Fruit fly (Drosophila melanogaster) whole organism, embryonic: ENCODE results near the gene CG13311.
A peak's percentile ranks its signal among the peaks of the same experiment; 100 is the strongest.

Experiments
- Aef1 ChIP-seq: fragments of 200-800 bp; sonication (Bioruptor generic); IDR thresholded peaks from 3 replicates; pipeline ENCODE4 v1.3.6; 2022; ENCODE audit warnings: missing biosample characterization, missing genetic modification characterization
- Blimp-1 ChIP-seq: fragments of 200-800 bp; sonication (Bioruptor generic); optimal IDR thresholded peaks from 3 replicates; lab custom pipeline; 2018; ENCODE audit warnings: missing biosample characterization, missing genetic modification characterization, mild to moderate bottlenecking, moderate library complexity, missing genetic modification reagents
- CG10209 ChIP-seq: fragments of 200-800 bp; sonication (Bioruptor generic); optimal IDR thresholded peaks from 3 replicates; lab custom pipeline; 2017; ENCODE audit warnings: missing biosample characterization, mild to moderate bottlenecking, missing genetic modification characterization, missing genetic modification reagents
- CG10462 ChIP-seq: fragments of 200-800 bp; sonication (Bioruptor generic); optimal IDR thresholded peaks from 2 replicates; lab custom pipeline; 2016; ENCODE audit warnings: missing biosample characterization, missing genetic modification characterization
- CG11723 ChIP-seq: fragments of 200-800 bp; sonication (Bioruptor generic); optimal IDR thresholded peaks from 2 replicates; lab custom pipeline; 2017; ENCODE audit warnings: missing biosample characterization, mild to moderate bottlenecking, missing genetic modification characterization
- CG12236 ChIP-seq: fragments of 200-800 bp; sonication (Bioruptor generic); optimal IDR thresholded peaks from 2 replicates; lab custom pipeline; 2016; ENCODE audit warnings: missing biosample characterization, missing genetic modification characterization
- CG12744 ChIP-seq: fragments of 200-800 bp; sonication (Bioruptor generic); optimal IDR thresholded peaks from 2 replicates; lab custom pipeline; 2016; ENCODE audit warnings: missing biosample characterization, missing genetic modification characterization
- CG13775 ChIP-seq: fragments of 200-800 bp; sonication (Bioruptor generic); optimal IDR thresholded peaks from 3 replicates; lab custom pipeline; 2017; ENCODE audit warnings: missing biosample characterization, mild to moderate bottlenecking, missing genetic modification characterization
- CG17359 ChIP-seq: fragments of 200-800 bp; sonication (Bioruptor generic); optimal IDR thresholded peaks from 3 replicates; lab custom pipeline; 2018; ENCODE audit warnings: missing biosample characterization, mild to moderate bottlenecking, missing genetic modification characterization, moderate library complexity
- CG18619 ChIP-seq: fragments of 200-800 bp; sonication (Bioruptor generic); optimal IDR thresholded peaks from 3 replicates; lab custom pipeline; 2017; ENCODE audit warnings: missing biosample characterization, mild to moderate bottlenecking, missing genetic modification characterization
- CG4282 ChIP-seq: fragments of 200-800 bp; sonication (Bioruptor generic); optimal IDR thresholded peaks from 2 replicates; lab custom pipeline; 2016; ENCODE audit warnings: missing biosample characterization, missing genetic modification characterization
- CG4730 ChIP-seq: fragments of 200-800 bp; sonication (Bioruptor generic); IDR thresholded peaks from 2 replicates; pipeline ENCODE4 v1.3.6; 2022; ENCODE audit warnings: missing biosample characterization, missing genetic modification characterization
- CG6689 ChIP-seq: fragments of 200-800 bp; sonication (Bioruptor generic); IDR thresholded peaks from 2 replicates; pipeline ENCODE4 v1.3.6; 2022; ENCODE audit warnings: missing biosample characterization, missing genetic modification characterization
- CG7987 ChIP-seq: fragments of 200-800 bp; sonication (Bioruptor generic); optimal IDR thresholded peaks from 2 replicates; lab custom pipeline; 2018; ENCODE audit warnings: missing biosample characterization, mild to moderate bottlenecking, missing genetic modification characterization, moderate library complexity
- CG8290 ChIP-seq, 3 experiments: fragments of 200-800 bp; sonication (Bioruptor generic); optimal IDR thresholded peaks; 2 replicates each; lab custom pipeline; 2016 to 2019; ENCODE audit warnings: missing biosample characterization in 3 of 3, missing genetic modification characterization in 3 of 3, mild to moderate bottlenecking in 2 of 3, moderate library complexity in 1 of 3
- CG8924 ChIP-seq: fragments of 200-800 bp; optimal IDR thresholded peaks from 3 replicates; lab custom pipeline; 2019; ENCODE audit warnings: missing biosample characterization, mild to moderate bottlenecking, missing genetic modification characterization, moderate library complexity
- CG8944 ChIP-seq: fragments of 200-800 bp; sonication (Bioruptor generic); optimal IDR thresholded peaks from 3 replicates; lab custom pipeline; 2016; ENCODE audit warnings: missing biosample characterization, missing genetic modification characterization
- CG9215 ChIP-seq: fragments of 200-800 bp; sonication (Bioruptor generic); IDR thresholded peaks from 2 replicates; pipeline ENCODE4 v1.3.6; 2022; ENCODE audit warnings: missing biosample characterization, missing genetic modification characterization
- Drgx ChIP-seq: fragments of 200-800 bp; sonication (Bioruptor generic); IDR thresholded peaks from 2 replicates; pipeline ENCODE4 v1.3.6; 2022; ENCODE audit warnings: missing biosample characterization, missing genetic modification characterization
- E2f1 ChIP-seq: fragments of 200-800 bp; sonication (Bioruptor generic); IDR thresholded peaks from 2 replicates; pipeline ENCODE4 v1.3.6; 2022; ENCODE audit warnings: missing biosample characterization, missing genetic modification characterization
- HLH3B ChIP-seq: fragments of 200-800 bp; sonication (Bioruptor generic); IDR thresholded peaks from 2 replicates; pipeline ENCODE4 v1.3.6; 2022; ENCODE audit warnings: missing biosample characterization, missing genetic modification characterization
- Hmr ChIP-seq: fragments of 200-800 bp; sonication (Bioruptor generic); optimal IDR thresholded peaks from 3 replicates; lab custom pipeline; 2017; ENCODE audit warnings: mild to moderate bottlenecking, missing biosample characterization, missing genetic modification reagents, missing genetic modification characterization
- Kr ChIP-seq: fragments of 200-800 bp; sonication (Bioruptor generic); optimal IDR thresholded peaks from 2 replicates; lab custom pipeline; 2017; ENCODE audit warnings: missing biosample characterization, mild to moderate bottlenecking, missing genetic modification characterization
- Lim3 ChIP-seq: fragments of 200-800 bp; sonication (Bioruptor generic); IDR thresholded peaks from 2 replicates; pipeline ENCODE4 v1.3.6; 2022; ENCODE audit warnings: missing biosample characterization, missing genetic modification characterization
- Med ChIP-seq: fragments of 200-800 bp; sonication (Bioruptor generic); peaks from one replicate; lab custom pipeline; 2016; ENCODE audit warnings: missing biosample characterization, missing genetic modification characterization, mild to moderate bottlenecking, inconsistent platforms, moderate library complexity
- NfI ChIP-seq: fragments of 200-800 bp; sonication (Bioruptor generic); optimal IDR thresholded peaks from 3 replicates; lab custom pipeline; 2018; ENCODE audit warnings: missing biosample characterization, mild to moderate bottlenecking, missing genetic modification characterization, moderate library complexity
- Rfx ChIP-seq: fragments of 200-800 bp; sonication (Bioruptor generic); IDR thresholded peaks from 2 replicates; pipeline ENCODE4 v1.3.6; 2022; ENCODE audit warnings: missing biosample characterization, missing genetic modification characterization
- bsh ChIP-seq, 2 experiments: fragments of 200-800 bp; sonication (Bioruptor generic); optimal IDR thresholded peaks; 2 replicates each; lab custom pipeline; 2017 to 2018; ENCODE audit warnings: mild to moderate bottlenecking in 2 of 2, missing biosample characterization in 2 of 2, missing genetic modification characterization in 2 of 2, moderate library complexity in 1 of 2
- chinmo ChIP-seq: fragments of 200-800 bp; sonication (Bioruptor generic); IDR thresholded peaks from 4 replicates; pipeline ENCODE4 v1.3.6; 2022; ENCODE audit warnings: missing biosample characterization, missing genetic modification characterization; ENCODE audit not compliant: partially characterized antibody
- crc ChIP-seq: fragments of 200-800 bp; sonication (Bioruptor generic); optimal IDR thresholded peaks from 2 replicates; lab custom pipeline; 2016; ENCODE audit warnings: missing biosample characterization, missing genetic modification characterization
- en ChIP-seq: fragments of 200-800 bp; sonication (Bioruptor generic); optimal IDR thresholded peaks from 2 replicates; lab custom pipeline; 2016; ENCODE audit warnings: missing biosample characterization, missing genetic modification characterization
- eyg ChIP-seq: fragments of 200-800 bp; sonication (Bioruptor generic); optimal IDR thresholded peaks from 3 replicates; lab custom pipeline; 2016; ENCODE audit warnings: missing biosample characterization, missing genetic modification characterization
- ftz-f1 ChIP-seq: fragments of 200-800 bp; sonication (Bioruptor generic); optimal IDR thresholded peaks from 2 replicates; lab custom pipeline; 2016; ENCODE audit warnings: missing biosample characterization, missing genetic modification characterization
- h ChIP-seq: fragments of >200 bp; optimal IDR thresholded peaks from 2 replicates; lab custom pipeline; 2017
- jing ChIP-seq: fragments of 200-800 bp; sonication (Bioruptor generic); optimal IDR thresholded peaks from 2 replicates; lab custom pipeline; 2018; ENCODE audit warnings: missing biosample characterization, mild to moderate bottlenecking, missing genetic modification characterization
- kay ChIP-seq: fragments of 200-800 bp; sonication (Bioruptor generic); optimal IDR thresholded peaks from 2 replicates; lab custom pipeline; 2016; ENCODE audit warnings: missing biosample characterization, missing genetic modification characterization
- nom ChIP-seq: fragments of 200-800 bp; sonication (Bioruptor generic); optimal IDR thresholded peaks from 2 replicates; lab custom pipeline; 2017; ENCODE audit warnings: missing biosample characterization, missing genetic modification characterization, mild to moderate bottlenecking, moderate library complexity, missing genetic modification reagents
- oc ChIP-seq: fragments of 200-800 bp; sonication (Bioruptor generic); optimal IDR thresholded peaks from 2 replicates; lab custom pipeline; 2018; ENCODE audit warnings: missing biosample characterization, mild to moderate bottlenecking, missing genetic modification characterization, moderate library complexity
- ranshi ChIP-seq: fragments of 200-800 bp; sonication (Bioruptor generic); IDR thresholded peaks from 2 replicates; pipeline ENCODE4 v1.3.6; 2022; ENCODE audit warnings: missing biosample characterization, missing genetic modification characterization
- repo ChIP-seq: fragments of 200-800 bp; sonication (Bioruptor generic); optimal IDR thresholded peaks from 2 replicates; lab custom pipeline; 2016; ENCODE audit warnings: missing biosample characterization, missing genetic modification characterization
- sens ChIP-seq: fragments of 200-800 bp; sonication (Bioruptor generic); peaks from one replicate; lab custom pipeline; 2016; ENCODE audit warnings: missing biosample characterization, missing genetic modification characterization
- ssp ChIP-seq: fragments of 200-800 bp; sonication (Bioruptor generic); IDR thresholded peaks from 2 replicates; pipeline ENCODE4 v1.3.6; 2022; ENCODE audit warnings: missing biosample characterization, missing genetic modification characterization
- vvl ChIP-seq: fragments of 200-800 bp; sonication (Bioruptor generic); IDR thresholded peaks from 2 replicates; pipeline ENCODE4 v1.3.6; 2022; ENCODE audit warnings: missing biosample characterization, missing genetic modification characterization

CG13311 gene

DNA sequence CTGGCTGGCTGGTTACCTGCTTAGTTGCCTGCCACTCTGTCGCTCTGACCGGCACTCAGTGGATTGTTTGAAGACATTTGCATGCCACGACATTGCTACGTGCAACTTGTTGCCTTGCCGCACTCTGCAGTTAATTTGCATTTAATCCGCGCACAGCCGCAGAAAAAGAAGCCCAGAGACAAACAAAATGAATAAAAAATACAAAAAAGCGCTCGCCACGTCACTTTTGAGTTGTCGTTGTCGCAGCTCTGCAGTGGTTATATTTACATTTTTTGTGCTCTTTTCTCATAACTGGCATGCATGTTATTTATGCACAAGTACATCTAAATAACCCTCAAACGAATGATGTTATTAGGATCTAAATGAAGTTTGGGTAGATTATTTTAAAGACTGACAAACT is 18.7 kb downstream of the CG13311 start:
- TF ChIP-seq nom = peak; percentile 5
- TF ChIP-seq ssp (GFP tag; lab: Robert Waterston, UW) = no peak
- 0 out of 2 replicates have a peak, but pooled peaks have one; percentile 16 for TF ChIP-seq Drgx
- peak in 1 of 2 experiments; percentile 24 for TF ChIP-seq bsh (GFP tag; optimal IDR thresholded peaks at IDR 0.05; lab: Kevin White, UChicago)

DNA sequence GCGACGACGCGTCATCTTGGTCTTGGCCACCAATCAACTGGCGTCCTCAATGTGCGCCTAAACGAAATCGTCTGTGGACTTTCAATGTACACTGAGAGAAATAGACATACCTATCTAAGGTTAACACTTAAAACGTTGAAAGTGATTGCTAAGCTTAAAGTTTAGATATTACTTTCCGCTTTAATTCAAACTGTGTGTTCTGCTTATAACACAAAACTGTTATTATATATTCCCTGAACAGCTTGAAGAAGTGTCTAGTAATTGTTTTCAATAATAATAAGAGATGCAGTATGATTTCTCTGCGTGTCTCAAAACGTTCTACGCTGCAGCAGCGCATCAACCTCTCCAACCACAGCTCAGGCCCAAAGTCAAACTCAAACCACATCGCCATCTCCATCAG is 20.0 kb downstream of the CG13311 start:
- peak; percentile 29 for TF ChIP-seq sens (GFP tag; lab: Kevin White, UChicago)
- TF ChIP-seq CG6689 (GFP tag; lab: Robert Waterston, UW) = no peak
- TF ChIP-seq Drgx = peak; percentile 41
- no peak for TF ChIP-seq Hmr (GFP tag; lab: Kevin White, UChicago)
- TF ChIP-seq HLH3B (GFP tag; lab: Robert Waterston, UW) = 0 out of 2 replicates have a peak, but pooled peaks have one; percentile 4
- peak; percentile 19 for TF ChIP-seq Blimp-1 (GFP tag; lab: Kevin White, UChicago)
- peak in 1 of 2 experiments; percentile 34 for TF ChIP-seq bsh (GFP tag; optimal IDR thresholded peaks at IDR 0.05; lab: Kevin White, UChicago)

DNA sequence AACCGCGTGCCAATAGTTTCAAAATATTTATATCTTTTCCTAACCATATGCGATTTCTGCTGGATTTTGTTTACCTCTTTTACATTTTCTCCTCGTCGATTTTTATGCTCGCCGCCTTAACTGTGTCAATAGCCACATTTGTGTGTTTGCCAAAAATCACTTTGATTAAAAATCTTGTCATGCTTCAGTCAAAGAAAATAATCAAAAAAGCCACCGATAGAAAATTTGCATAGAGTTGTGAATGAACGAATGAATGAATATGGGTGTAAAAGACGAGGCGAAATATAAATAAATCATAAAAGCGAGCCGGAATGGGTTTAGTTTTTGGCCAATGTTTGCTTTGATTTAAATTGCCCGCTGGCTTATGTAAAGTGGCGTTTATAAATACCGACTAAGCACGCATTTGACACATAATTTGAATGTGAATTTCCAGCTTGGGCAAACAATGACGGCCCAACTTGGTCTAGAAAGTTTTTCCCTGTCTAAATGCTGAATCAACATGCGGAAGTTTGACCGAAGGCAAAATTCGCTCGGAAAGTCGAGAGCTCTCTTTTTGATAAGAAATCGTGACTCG is 21.2 kb downstream of the CG13311 start:
- TF ChIP-seq CG8944 (GFP tag; lab: Kevin White, UChicago) = no peak
- TF ChIP-seq CG17359 (tag; lab: Kevin White, UChicago) = no peak
- no peak for TF ChIP-seq eyg (GFP tag; lab: Kevin White, UChicago)
- no peak for TF ChIP-seq h
- TF ChIP-seq CG4730 (GFP tag; lab: Robert Waterston, UW) = no peak
- peak; percentile 61; the same call in 1 of the 2 replicates for TF ChIP-seq vvl (GFP tag; lab: Robert Waterston, UW)
- no peak for TF ChIP-seq Kr
- TF ChIP-seq Med (GFP tag; lab: Kevin White, UChicago) = peak; percentile 72
- no peak for TF ChIP-seq NfI
- TF ChIP-seq CG10209 = no peak
- TF ChIP-seq CG7987 (GFP tag; lab: Kevin White, UChicago) = no peak
- TF ChIP-seq CG4282 (GFP tag; lab: Kevin White, UChicago) = no peak
- no peak for TF ChIP-seq ranshi (GFP tag; lab: Robert Waterston, UW)
- no peak for TF ChIP-seq crc
- TF ChIP-seq CG12744 (GFP tag; lab: Kevin White, UChicago) = no peak
- TF ChIP-seq CG12236 (GFP tag; lab: Kevin White, UChicago) = no peak
- no peak for TF ChIP-seq CG11723 (GFP tag; lab: Kevin White, UChicago)
- TF ChIP-seq CG8924 (tag; lab: Kevin White, UChicago) = no peak
- no peak for TF ChIP-seq CG8290 (GFP tag; optimal IDR thresholded peaks at IDR 0.05; lab: Kevin White, UChicago)
- no peak for TF ChIP-seq CG8290 (tag; optimal IDR thresholded peaks at IDR 0.05; lab: Kevin White, UChicago)
- TF ChIP-seq E2f1 = no peak
- no peak for TF ChIP-seq Lim3 (GFP tag; lab: Robert Waterston, UW)
- no peak for TF ChIP-seq CG18619 (GFP tag; lab: Kevin White, UChicago)
- TF ChIP-seq kay (GFP tag; lab: Kevin White, UChicago) = no peak
- TF ChIP-seq repo = no peak
- TF ChIP-seq sens (GFP tag; lab: Kevin White, UChicago) = peak; percentile 38
- no peak for TF ChIP-seq CG10462 (GFP tag; lab: Kevin White, UChicago)
- TF ChIP-seq ftz-f1 (GFP tag; lab: Kevin White, UChicago) = no peak
- TF ChIP-seq chinmo = 0 out of 4 replicates have a peak, but pooled peaks have one; percentile 57
- no peak for TF ChIP-seq jing
- no peak for TF ChIP-seq Aef1 (GFP tag; lab: Robert Waterston, UW)
- TF ChIP-seq oc (tag; lab: Kevin White, UChicago) = peak; percentile 32
- TF ChIP-seq Rfx (GFP tag; lab: Robert Waterston, UW) = no peak
- no peak for TF ChIP-seq CG9215
- TF ChIP-seq en (GFP tag; lab: Kevin White, UChicago) = no peak
- TF ChIP-seq CG13775 (GFP tag; lab: Kevin White, UChicago) = no peak
